In genomic region chrII:14318027-14318426, ce11 we compare ENCODE assay signal across 2 worm cellular contexts.
TF ChIP-seq lines count a peak whose summit lies in the region.

Gene Y54G11A.14, plus strand, starts transcription at chrII:14318158.

TF ChIP-seq in whole organism, L4 larva, 104 proteins besides CTCF, POLR2A, EP300 and RAD21:
- TF ChIP-seq nhr-77 (tag; optimal IDR thresholded peaks at IDR 0.05; lab: Kevin White, UChicago) = no peak
- 0 out of 2 replicates have a peak, but pooled peaks have one; percentile 20 for TF ChIP-seq Y105C5A.15 (GFP tag; IDR thresholded peaks at IDR 0.05; lab: Robert Waterston, UW)
- TF ChIP-seq aha-1 (tag; lab: Kevin White, UChicago) = peak; percentile 11
- TF ChIP-seq set-16 (GFP tag; IDR thresholded peaks at IDR 0.05; lab: Robert Waterston, UW) = peak; percentile 84
- 0 out of 2 replicates have a peak, but pooled peaks have one; percentile 22 for TF ChIP-seq egl-43 (GFP tag; IDR thresholded peaks at IDR 0.05; lab: Robert Waterston, UW)
TF ChIP-seq in whole organism, L4 larva: peak in this region for 4.

TF ChIP-seq in whole organism, young adult, 124 proteins besides CTCF, POLR2A, EP300 and RAD21:
- peak; percentile 76; the same call in 1 of the 2 replicates for TF ChIP-seq zfh-2 (GFP tag; conservative IDR thresholded peaks at IDR 0.05; lab: Robert Waterston, UW)
- no peak for TF ChIP-seq F39B2.1 (GFP tag; IDR thresholded peaks at IDR 0.05; lab: Robert Waterston, UW)
- TF ChIP-seq akir-1 (GFP tag; optimal IDR thresholded peaks at IDR 0.05; lab: Kevin White, UChicago) = peak; percentile 3
- peak; percentile 68 for TF ChIP-seq egrh-3 (GFP tag; IDR thresholded peaks at IDR 0.05; lab: Robert Waterston, UW)
